Worm (Caenorhabditis elegans) whole organism, midembryonic: ENCODE results near the gene Y69E1A.4.

Experiments used
- ref-1 ChIP-seq: fragments of 200-800 bp; sonication (Bioruptor generic); conservative IDR thresholded peaks from 2 replicates; pipeline ENCODE4 v1.3.6; 2022; ENCODE audit warnings: missing genetic modification reagents, missing genetic modification characterization, missing compliant biosample characterization
- ztf-29 ChIP-seq: fragments of 200-800 bp; sonication (Bioruptor generic); IDR thresholded peaks from 2 replicates; pipeline ENCODE4 v1.3.6; 2022; ENCODE audit warnings: missing genetic modification reagents, missing genetic modification characterization, missing compliant biosample characterization

DNA sequence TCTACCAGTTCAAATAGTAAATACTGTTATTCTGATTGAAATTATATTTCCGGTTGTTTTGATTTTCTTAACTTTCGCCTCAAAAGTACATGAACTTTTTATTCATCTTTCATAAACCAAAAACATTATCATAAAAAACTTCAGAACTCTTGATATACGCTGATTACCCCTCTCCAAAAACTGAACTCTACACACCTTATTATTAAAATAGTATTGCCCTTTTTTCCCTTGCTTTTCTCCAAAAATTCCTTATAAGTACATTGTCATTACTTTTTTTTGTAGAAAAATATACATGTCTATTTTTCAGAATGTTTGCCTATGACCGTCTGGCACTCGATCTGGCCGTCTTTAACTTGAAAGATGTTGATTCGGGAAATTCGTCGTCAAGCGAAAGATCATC is 26.7 kb downstream of the Y69E1A.4 start, which contains the start of gene Y43E12A.2:
- TF ChIP-seq ztf-29 (GFP tag; lab: Robert Waterston, UW) (no peak), ref-1 (GFP tag; lab: Robert Waterston, UW) (no peak)
